Fruit fly (Drosophila melanogaster): ENCODE measurements around the gene CG32576.

DNA sequence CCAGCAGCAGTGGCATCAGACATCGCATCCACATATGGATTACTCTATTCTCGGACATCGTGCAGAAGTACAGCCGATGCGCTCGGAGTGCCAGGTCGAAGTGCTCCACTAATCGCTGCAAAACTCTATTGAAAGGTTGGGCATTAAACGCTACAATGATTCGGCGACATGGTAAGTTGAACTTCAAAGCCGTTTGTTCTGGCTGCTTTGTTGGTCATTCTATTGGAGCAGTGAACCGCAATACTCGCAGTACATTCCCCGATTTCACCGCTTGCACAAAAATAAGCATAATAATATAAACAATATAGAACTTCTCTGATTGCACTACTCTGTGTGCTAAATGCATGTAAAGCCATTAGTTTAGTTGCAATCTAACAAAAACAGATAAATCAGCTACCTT lies 21.9 kb downstream of the CG32576 start, which contains the start of gene CG12507:
- TF ChIP-seq CG1620 (GFP tag; optimal IDR thresholded peaks at IDR 0.05) (no peak), ovo (GFP tag; optimal IDR thresholded peaks at IDR 0.05) (no peak), bab1 (GFP tag; optimal IDR thresholded peaks at IDR 0.05) (no peak), CG12768 (GFP tag; optimal IDR thresholded peaks at IDR 0.05) (no peak), kay (GFP tag; ENCODE audit: borderline replicate concordance) (no peak), CG5204 (GFP tag; optimal IDR thresholded peaks at IDR 0.05) (no peak), pad (GFP tag; optimal IDR thresholded peaks at IDR 0.05) (no peak), Hr96 (GFP tag; optimal IDR thresholded peaks at IDR 0.05) (no peak), cnc (optimal IDR thresholded peaks at IDR 0.05) (no peak), tj (GFP tag; optimal IDR thresholded peaks at IDR 0.05) (no peak), Crg-1 (GFP tag; optimal IDR thresholded peaks at IDR 0.05) (no peak), Mnt (GFP tag; optimal IDR thresholded peaks at IDR 0.05) (no peak)
